Fruit fly (Drosophila melanogaster) S2 (cell line): ENCODE results near the gene CG15022.

Experiments used
- CG8478 ChIP-seq: fragments of >200 bp; optimal IDR thresholded peaks from 2 replicates; lab custom pipeline; 2018
- CTCF ChIP-seq, 2 experiments: fragments of >200 bp; optimal IDR thresholded peaks; 2 replicates each; lab custom pipeline; 2018

DNA sequence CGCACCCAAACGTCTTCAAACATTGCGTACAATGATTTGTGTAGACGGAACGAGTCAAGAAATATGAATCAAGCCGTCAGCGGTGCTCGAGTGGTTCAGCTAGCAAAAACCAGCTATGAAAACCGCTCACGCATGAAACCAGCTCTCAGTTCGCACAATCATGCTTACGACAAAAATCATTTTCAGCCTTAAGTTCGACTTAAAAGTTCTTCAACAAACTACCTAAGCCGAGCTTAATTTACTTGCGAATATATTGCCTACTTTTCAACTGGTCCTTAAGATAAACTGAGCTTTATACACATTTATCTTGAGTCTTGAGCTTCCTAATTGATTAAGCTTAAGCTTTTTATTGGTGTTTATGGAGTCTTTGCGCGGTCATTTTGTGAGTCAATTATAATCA is 20.0 kb downstream of the CG15022 start:
- TF ChIP-seq CTCF (optimal IDR thresholded peaks at IDR 0.05; lab: Kevin White, UChicago) (no peak), CG8478 (no peak)
